Fruit fly (Drosophila melanogaster) whole organism, embryonic: ENCODE data around the gene CG3349.

Experiments used
- B-H2 ChIP-seq: fragments of 200-800 bp; sonication (Bioruptor generic); optimal IDR thresholded peaks from 2 replicates; lab custom pipeline; 2018; ENCODE audit warnings: missing biosample characterization, mild to moderate bottlenecking, missing genetic modification characterization
- Blimp-1 ChIP-seq: fragments of 200-800 bp; sonication (Bioruptor generic); optimal IDR thresholded peaks from 3 replicates; lab custom pipeline; 2018; ENCODE audit warnings: missing biosample characterization, missing genetic modification characterization, mild to moderate bottlenecking, moderate library complexity, missing genetic modification reagents
- CG1024 ChIP-seq: fragments of 200-800 bp; sonication (Bioruptor generic); IDR thresholded peaks from 2 replicates; pipeline ENCODE4 v1.3.6; 2022; ENCODE audit warnings: missing biosample characterization, missing genetic modification characterization
- CG10654 ChIP-seq: fragments of 200-800 bp; sonication (Bioruptor generic); optimal IDR thresholded peaks from 2 replicates; lab custom pipeline; 2016; ENCODE audit warnings: missing biosample characterization, missing genetic modification characterization
- CG10959 ChIP-seq: fragments of 200-800 bp; sonication (Bioruptor generic); IDR thresholded peaks from 2 replicates; pipeline ENCODE4 v1.3.6; 2022; ENCODE audit warnings: missing biosample characterization, missing genetic modification characterization
- CG11093 ChIP-seq: fragments of 200-800 bp; sonication (Bioruptor generic); IDR thresholded peaks from 3 replicates; pipeline ENCODE4 v1.3.6; 2022; ENCODE audit warnings: missing biosample characterization, missing genetic modification characterization
- CG13296 ChIP-seq: fragments of 200-800 bp; sonication (Bioruptor generic); optimal IDR thresholded peaks from 3 replicates; lab custom pipeline; 2018; ENCODE audit warnings: missing biosample characterization, mild to moderate bottlenecking, missing genetic modification characterization
- CG13424 ChIP-seq: fragments of 200-800 bp; sonication (Bioruptor generic); optimal IDR thresholded peaks from 2 replicates; lab custom pipeline; 2019; ENCODE audit warnings: missing biosample characterization, mild to moderate bottlenecking, missing genetic modification characterization, moderate library complexity
- CG15011 ChIP-seq: fragments of 200-800 bp; sonication (Bioruptor generic); optimal IDR thresholded peaks from 3 replicates; lab custom pipeline; 2018; ENCODE audit warnings: missing biosample characterization, mild to moderate bottlenecking, missing genetic modification characterization
- CG1832 ChIP-seq: fragments of 200-800 bp; sonication (Bioruptor generic); optimal IDR thresholded peaks from 2 replicates; lab custom pipeline; 2017; ENCODE audit warnings: missing biosample characterization, mild to moderate bottlenecking, missing genetic modification characterization, inconsistent platforms
- CG2116 ChIP-seq: fragments of 200-800 bp; sonication (Bioruptor generic); optimal IDR thresholded peaks from 3 replicates; lab custom pipeline; 2018; ENCODE audit warnings: missing biosample characterization, mild to moderate bottlenecking, missing genetic modification characterization
- CG32772 ChIP-seq: fragments of 200-800 bp; sonication (Bioruptor generic); IDR thresholded peaks from 2 replicates; pipeline ENCODE4 v1.3.6; 2022; ENCODE audit warnings: missing biosample characterization, missing genetic modification characterization
- CG6175 ChIP-seq: fragments of 200-800 bp; sonication (Bioruptor generic); IDR thresholded peaks from 3 replicates; pipeline ENCODE4 v1.3.6; 2022; ENCODE audit warnings: missing biosample characterization, missing genetic modification characterization
- CG6791 ChIP-seq: fragments of 200-800 bp; sonication (Bioruptor generic); IDR thresholded peaks from 3 replicates; pipeline ENCODE4 v1.3.6; 2022; ENCODE audit warnings: missing biosample characterization, missing genetic modification characterization; ENCODE audit not compliant: partially characterized antibody
- CG8290 ChIP-seq, 3 experiments: fragments of 200-800 bp; sonication (Bioruptor generic); optimal IDR thresholded peaks; 2 replicates each; lab custom pipeline; 2016 to 2019; ENCODE audit warnings: missing biosample characterization in 3 of 3, missing genetic modification characterization in 3 of 3, mild to moderate bottlenecking in 2 of 3, moderate library complexity in 1 of 3
- D ChIP-seq, 2 experiments: fragments of 200-800 bp in 1 of 2; fragments of >200 bp in 1 of 2; sonication (Bioruptor generic) in 1 of 2; optimal IDR thresholded peaks; 2 replicates in 1 of 2; 3 replicates in 1 of 2; lab custom pipeline; 2017; ENCODE audit warnings: mild to moderate bottlenecking in 1 of 2, missing biosample characterization in 1 of 2, missing genetic modification characterization in 1 of 2, missing genetic modification reagents in 1 of 2
- D19A ChIP-seq: fragments of 200-800 bp; optimal IDR thresholded peaks from 3 replicates; lab custom pipeline; 2019; ENCODE audit warnings: missing biosample characterization, mild to moderate bottlenecking, missing genetic modification characterization, moderate library complexity
- Deaf1 ChIP-seq: fragments of 200-800 bp; optimal IDR thresholded peaks from 3 replicates; lab custom pipeline; 2019; ENCODE audit warnings: missing biosample characterization, mild to moderate bottlenecking, missing genetic modification characterization, moderate library complexity
- Eip74EF ChIP-seq, 2 experiments: fragments of 200-800 bp in 1 of 2; fragments of >200 bp in 1 of 2; sonication (Bioruptor generic) in 1 of 2; optimal IDR thresholded peaks; 2 replicates each; lab custom pipeline; 2017 to 2019; ENCODE audit warnings: missing biosample characterization in 2 of 2, missing genetic modification characterization in 2 of 2, mild to moderate bottlenecking in 1 of 2, moderate library complexity in 1 of 2
- Fer1 ChIP-seq: fragments of 200-800 bp; sonication (Bioruptor generic); optimal IDR thresholded peaks from 2 replicates; lab custom pipeline; 2017; ENCODE audit warnings: missing biosample characterization, mild to moderate bottlenecking, missing genetic modification characterization
- H2.0 ChIP-seq: fragments of 200-800 bp; sonication (Bioruptor generic); IDR thresholded peaks from 2 replicates; pipeline ENCODE4 v1.3.6; 2022; ENCODE audit warnings: missing biosample characterization, missing genetic modification characterization
- Hr3 ChIP-seq: fragments of 200-800 bp; sonication (Bioruptor generic); optimal IDR thresholded peaks from 3 replicates; lab custom pipeline; 2016; ENCODE audit warnings: missing biosample characterization, missing genetic modification characterization
- Kr ChIP-seq: fragments of 200-800 bp; sonication (Bioruptor generic); optimal IDR thresholded peaks from 2 replicates; lab custom pipeline; 2017; ENCODE audit warnings: missing biosample characterization, mild to moderate bottlenecking, missing genetic modification characterization
- Lhr ChIP-seq: fragments of 200-800 bp; sonication (Bioruptor generic); optimal IDR thresholded peaks from 3 replicates; lab custom pipeline; 2017; ENCODE audit warnings: mild to moderate bottlenecking, missing biosample characterization, missing genetic modification reagents, missing genetic modification characterization
- Nf-YB ChIP-seq: fragments of 200-800 bp; sonication (Bioruptor generic); optimal IDR thresholded peaks from 3 replicates; lab custom pipeline; 2019; ENCODE audit warnings: missing biosample characterization, mild to moderate bottlenecking, missing genetic modification characterization, moderate library complexity
- PHDP ChIP-seq: fragments of 200-800 bp; sonication (Bioruptor generic); optimal IDR thresholded peaks from 3 replicates; lab custom pipeline; 2018; ENCODE audit warnings: missing biosample characterization, mild to moderate bottlenecking, missing genetic modification characterization, moderate library complexity
- Side ChIP-seq: fragments of 200-800 bp; sonication (Bioruptor generic); optimal IDR thresholded peaks from 2 replicates; lab custom pipeline; 2016; ENCODE audit warnings: missing biosample characterization, missing genetic modification characterization
- Six4 ChIP-seq: fragments of 200-800 bp; sonication (Bioruptor generic); optimal IDR thresholded peaks from 2 replicates; lab custom pipeline; 2016; ENCODE audit warnings: missing biosample characterization, missing genetic modification characterization
- Ssrp ChIP-seq: fragments of 200-800 bp; sonication (Bioruptor generic); optimal IDR thresholded peaks from 2 replicates; lab custom pipeline; 2018; ENCODE audit warnings: missing biosample characterization, mild to moderate bottlenecking, missing genetic modification characterization, moderate library complexity
- TFAM ChIP-seq: fragments of 200-800 bp; sonication (Bioruptor generic); optimal IDR thresholded peaks from 2 replicates; lab custom pipeline; 2017; ENCODE audit warnings: missing biosample characterization, missing genetic modification characterization, inconsistent platforms
- Usf ChIP-seq: fragments of 200-800 bp; sonication (Bioruptor generic); optimal IDR thresholded peaks from 2 replicates; lab custom pipeline; 2017; ENCODE audit warnings: missing genotype, missing biosample characterization, missing genetic modification characterization
- ac ChIP-seq: fragments of 200-800 bp; sonication (Bioruptor generic); optimal IDR thresholded peaks from 3 replicates; lab custom pipeline; 2017; ENCODE audit warnings: missing biosample characterization, mild to moderate bottlenecking, missing genetic modification characterization
- cato ChIP-seq: fragments of 200-800 bp; sonication (Bioruptor generic); optimal IDR thresholded peaks from 2 replicates; lab custom pipeline; 2016; ENCODE audit warnings: missing biosample characterization, missing genetic modification characterization, borderline replicate concordance
- chm ChIP-seq: fragments of 200-800 bp; sonication (Bioruptor generic); IDR thresholded peaks from 2 replicates; pipeline ENCODE4 v1.3.6; 2022; ENCODE audit warnings: missing biosample characterization, missing genetic modification characterization
- dmrt99B ChIP-seq: fragments of 200-800 bp; sonication (Bioruptor generic); optimal IDR thresholded peaks from 2 replicates; lab custom pipeline; 2018; ENCODE audit warnings: missing biosample characterization, mild to moderate bottlenecking, missing genetic modification characterization, moderate library complexity
- dysf ChIP-seq: fragments of 200-800 bp; sonication (Bioruptor generic); IDR thresholded peaks from 3 replicates; pipeline ENCODE4 v1.3.6; 2022; ENCODE audit warnings: missing biosample characterization, missing genetic modification characterization
- en ChIP-seq: fragments of 200-800 bp; sonication (Bioruptor generic); optimal IDR thresholded peaks from 2 replicates; lab custom pipeline; 2016; ENCODE audit warnings: missing biosample characterization, missing genetic modification characterization
- fd64A ChIP-seq: fragments of 200-800 bp; sonication (Bioruptor generic); optimal IDR thresholded peaks from 3 replicates; lab custom pipeline; 2018; ENCODE audit warnings: missing biosample characterization, mild to moderate bottlenecking, missing genetic modification characterization
- grn ChIP-seq: fragments of 200-800 bp; sonication (Bioruptor generic); optimal IDR thresholded peaks from 3 replicates; lab custom pipeline; 2017; ENCODE audit warnings: missing biosample characterization, missing genetic modification characterization
- ham ChIP-seq: fragments of 200-800 bp; sonication (Bioruptor generic); IDR thresholded peaks from 2 replicates; pipeline ENCODE4 v1.3.6; 2022; ENCODE audit warnings: missing biosample characterization, missing genetic modification characterization
- ind ChIP-seq: fragments of 200-800 bp; sonication (Bioruptor generic); optimal IDR thresholded peaks from 3 replicates; lab custom pipeline; 2016; ENCODE audit warnings: missing biosample characterization, missing genetic modification characterization
- lab ChIP-seq: fragments of 200-800 bp; sonication (Bioruptor generic); optimal IDR thresholded peaks from 3 replicates; lab custom pipeline; 2017; ENCODE audit warnings: missing biosample characterization, missing genetic modification characterization, mild to moderate bottlenecking, moderate library complexity, missing genetic modification reagents
- luna ChIP-seq: fragments of 200-800 bp; sonication (Bioruptor generic); optimal IDR thresholded peaks from 2 replicates; lab custom pipeline; 2016; ENCODE audit warnings: missing biosample characterization, missing genetic modification characterization
- pros ChIP-seq: fragments of 200-800 bp; sonication (Bioruptor generic); optimal IDR thresholded peaks from 3 replicates; lab custom pipeline; 2019; ENCODE audit warnings: missing biosample characterization, mild to moderate bottlenecking, missing genetic modification characterization, moderate library complexity
- pzg ChIP-seq: fragments of 200-800 bp; sonication (Bioruptor generic); optimal IDR thresholded peaks from 3 replicates; lab custom pipeline; 2018; ENCODE audit warnings: missing biosample characterization, mild to moderate bottlenecking, missing genetic modification characterization, moderate library complexity
- ranshi ChIP-seq: fragments of 200-800 bp; sonication (Bioruptor generic); IDR thresholded peaks from 2 replicates; pipeline ENCODE4 v1.3.6; 2022; ENCODE audit warnings: missing biosample characterization, missing genetic modification characterization
- slou ChIP-seq: fragments of 200-800 bp; sonication (Bioruptor generic); optimal IDR thresholded peaks from 3 replicates; lab custom pipeline; 2016; ENCODE audit warnings: missing biosample characterization, missing genetic modification characterization
- sug ChIP-seq: fragments of 200-800 bp; optimal IDR thresholded peaks from 2 replicates; lab custom pipeline; 2019; ENCODE audit warnings: missing biosample characterization, mild to moderate bottlenecking, missing genetic modification characterization, moderate library complexity
- tll ChIP-seq, 2 experiments: fragments of 200-800 bp in 1 of 2; fragments of >200 bp in 1 of 2; sonication (Bioruptor generic) in 1 of 2; optimal IDR thresholded peaks; 2 replicates each; lab custom pipeline; 2017 to 2019; ENCODE audit warnings: missing biosample characterization in 2 of 2, missing genetic modification characterization in 2 of 2, mild to moderate bottlenecking in 1 of 2, moderate library complexity in 1 of 2
- unpg ChIP-seq: fragments of 200-800 bp; sonication (Bioruptor generic); optimal IDR thresholded peaks from 3 replicates; lab custom pipeline; 2018; ENCODE audit warnings: missing biosample characterization, mild to moderate bottlenecking, missing genetic modification characterization, moderate library complexity

The CG3349 gene

dm6 chr3L:14974952-14975351 is 4.5 kb upstream of the CG3349 start (continued):
- TF ChIP-seq Usf (GFP tag; lab: Kevin White, UChicago) (no peak), ac (GFP tag; lab: Kevin White, UChicago) (no peak), Nf-YB (GFP tag; lab: Kevin White, UChicago) (peak; percentile 84), Hr3 (GFP tag; lab: Kevin White, UChicago) (no peak), Six4 (GFP tag; lab: Kevin White, UChicago) (no peak), grn (no peak), CG13296 (GFP tag; lab: Kevin White, UChicago) (no peak), luna (GFP tag; lab: Kevin White, UChicago) (no peak), ham (GFP tag; lab: Robert Waterston, UW) (no peak), B-H2 (GFP tag; lab: Kevin White, UChicago) (no peak), CG8290 (GFP tag; optimal IDR thresholded peaks at IDR 0.05; lab: Kevin White, UChicago) (no peak), CG8290 (tag; optimal IDR thresholded peaks at IDR 0.05; lab: Kevin White, UChicago) (no peak), CG1832 (GFP tag; lab: Kevin White, UChicago) (no peak), H2.0 (GFP tag; lab: Robert Waterston, UW) (no peak), Blimp-1 (GFP tag; lab: Kevin White, UChicago) (no peak), slou (GFP tag; lab: Kevin White, UChicago) (no peak), Side (GFP tag; lab: Kevin White, UChicago) (no peak), Kr (GFP tag; lab: Kevin White, UChicago) (peak; percentile 8), pzg (GFP tag; lab: Kevin White, UChicago) (no peak), dysf (GFP tag; lab: Robert Waterston, UW) (no peak), CG11093 (no peak), CG2116 (no peak), D19A (tag; lab: Kevin White, UChicago) (no peak), sug (tag; lab: Kevin White, UChicago) (no peak), dmrt99B (tag; lab: Kevin White, UChicago) (no peak), Ssrp (no peak), cato (GFP tag; lab: Kevin White, UChicago) (no peak), CG32772 (GFP tag; lab: Robert Waterston, UW) (no peak), unpg (GFP tag; lab: Kevin White, UChicago) (no peak), tll (GFP tag; optimal IDR thresholded peaks at IDR 0.05; lab: Kevin White, UChicago) (peak in 1 of 2 experiments; percentile 19), PHDP (no peak), ranshi (GFP tag; lab: Robert Waterston, UW) (no peak), CG1024 (GFP tag; lab: Robert Waterston, UW) (no peak), CG10959 (GFP tag; lab: Robert Waterston, UW) (peak; percentile 22; the same call in 1 of the 2 replicates), fd64A (GFP tag; lab: Kevin White, UChicago) (no peak), chm (GFP tag; lab: Robert Waterston, UW) (peak; percentile 50; the same call in 1 of the 2 replicates), D (optimal IDR thresholded peaks at IDR 0.05; lab: Kevin White, UChicago) (peak; percentile 92), D (GFP tag; optimal IDR thresholded peaks at IDR 0.05; lab: Kevin White, UChicago) (no peak), CG6175 (GFP tag; lab: Robert Waterston, UW) (no peak), TFAM (GFP tag; lab: Kevin White, UChicago) (no peak), ind (GFP tag; lab: Kevin White, UChicago) (no peak), Fer1 (GFP tag; lab: Kevin White, UChicago) (no peak), CG6791 (GFP tag; lab: Robert Waterston, UW) (0 out of 3 replicates have a peak, but pooled peaks have one; percentile 43), en (GFP tag; lab: Kevin White, UChicago) (no peak), lab (GFP tag; lab: Kevin White, UChicago) (no peak), CG15011 (GFP tag; lab: Kevin White, UChicago) (no peak), Deaf1 (tag; lab: Kevin White, UChicago) (no peak), CG10654 (GFP tag; lab: Kevin White, UChicago) (no peak), Eip74EF (GFP tag; optimal IDR thresholded peaks at IDR 0.05; lab: Kevin White, UChicago) (no peak), pros (GFP tag; lab: Kevin White, UChicago) (peak; percentile 78), CG13424 (tag; lab: Kevin White, UChicago) (no peak), Lhr (GFP tag; lab: Kevin White, UChicago) (no peak)
